Worm (Caenorhabditis elegans) whole organism, L4 larva: ENCODE data around the gene lys-8.

Experiments used
- T26A8.4 ChIP-seq: fragments of 200-800 bp; sonication (Bioruptor generic); IDR thresholded peaks from 2 replicates; pipeline ENCODE4 v1.3.6; 2022; ENCODE audit warnings: missing genetic modification characterization, missing compliant biosample characterization
- Y105C5A.15 ChIP-seq: fragments of 200-800 bp; sonication (Bioruptor generic); IDR thresholded peaks from 2 replicates; pipeline ENCODE4 v1.3.6; 2022; ENCODE audit warnings: missing genetic modification characterization, missing compliant biosample characterization
- aly-2 ChIP-seq: sonication (generic microtip); optimal IDR thresholded peaks from 2 replicates; lab custom pipeline; 2018; ENCODE audit warnings: missing biosample characterization, missing genetic modification characterization
- ctbp-1 ChIP-seq: fragments of 200-800 bp; sonication (Bioruptor generic); IDR thresholded peaks from 2 replicates; pipeline ENCODE4 v1.3.6; 2022; ENCODE audit warnings: missing genetic modification reagents, missing genetic modification characterization, missing compliant biosample characterization
- daf-16 ChIP-seq, 3 experiments: sonication (generic microtip); optimal IDR thresholded peaks; 2 replicates each; lab custom pipeline; 2016 to 2017; ENCODE audit warnings: missing genetic modification characterization in 3 of 3, missing genetic modification reagents in 3 of 3, mild to moderate bottlenecking in 2 of 3, missing compliant biosample characterization in 2 of 3, missing biosample characterization in 1 of 3, moderate library complexity in 1 of 3
- hlh-11 ChIP-seq: fragments of 200-800 bp; sonication (Bioruptor generic); optimal IDR thresholded peaks from 2 replicates; lab custom pipeline; 2018; ENCODE audit warnings: mild to moderate bottlenecking, missing genetic modification characterization, missing compliant biosample characterization
- jun-1 ChIP-seq: fragments of 150-350 bp; optimal IDR thresholded peaks from 2 replicates; lab custom pipeline; 2014; ENCODE audit warnings: missing biosample characterization, missing genetic modification reagents, missing genetic modification characterization
- lim-7 ChIP-seq: fragments of 200-800 bp; sonication (Bioruptor generic); IDR thresholded peaks from 2 replicates; pipeline ENCODE4 v1.3.6; 2022; ENCODE audit warnings: missing genetic modification characterization, missing compliant biosample characterization
- mdl-1 ChIP-seq, 2 experiments: fragments of 150-350 bp in 1 of 2; sonication (generic microtip) in 1 of 2; optimal IDR thresholded peaks; 2 replicates each; lab custom pipeline; 2014 to 2017; ENCODE audit warnings: missing biosample characterization in 2 of 2, missing genetic modification characterization in 2 of 2
- nhr-111 ChIP-seq: fragments of 200-800 bp; sonication (Bioruptor generic); optimal IDR thresholded peaks from 2 replicates; lab custom pipeline; 2018; ENCODE audit warnings: mild to moderate bottlenecking, missing genetic modification characterization, missing compliant biosample characterization
- spr-1 ChIP-seq: sonication (generic microtip); optimal IDR thresholded peaks from 2 replicates; lab custom pipeline; 2016; ENCODE audit warnings: mild to moderate bottlenecking, missing genetic modification characterization, missing compliant biosample characterization
- zip-11 ChIP-seq: fragments of 200-800 bp; sonication (Bioruptor generic); IDR thresholded peaks from 2 replicates; pipeline ENCODE4 v1.3.6; 2022; ENCODE audit warnings: missing genetic modification characterization, missing compliant biosample characterization

Gene lys-8

DNA sequence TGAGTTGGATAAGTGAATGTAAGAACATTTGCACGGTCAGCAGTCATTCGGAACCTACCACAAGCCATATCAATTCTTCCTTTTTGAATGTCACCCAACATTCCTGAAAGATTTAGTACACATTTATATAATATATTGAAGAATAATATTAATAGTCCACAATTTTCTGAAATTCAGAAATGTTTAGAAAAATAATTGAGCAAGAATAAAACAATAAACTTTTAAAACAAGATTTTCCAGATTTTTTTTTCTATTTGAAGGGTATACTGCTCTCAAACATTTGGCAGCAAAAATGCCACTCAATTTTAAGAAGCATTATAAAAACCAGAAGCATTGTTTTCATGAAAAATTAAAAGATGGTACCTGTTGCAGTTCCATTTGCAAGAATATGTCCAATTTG is 50.8 kb downstream of the lys-8 start, which contains the start of gene F59E12.8:
F59E12.8 (minus strand) TSS at position 101 of the 400 bp plus-strand sequence.
- no peak for TF ChIP-seq zip-11 (GFP tag; lab: Robert Waterston, UW)
- no peak for TF ChIP-seq aly-2 (tag; lab: Kevin White, UChicago)
- no peak for TF ChIP-seq hlh-11
- no peak for TF ChIP-seq T26A8.4
- TF ChIP-seq Y105C5A.15 = no peak
- no peak for TF ChIP-seq jun-1 (tag; lab: Kevin White, UChicago)
- no peak for TF ChIP-seq lim-7 (GFP tag; lab: Robert Waterston, UW)
- no peak for TF ChIP-seq spr-1 (tag; lab: Kevin White, UChicago)
- no peak for TF ChIP-seq daf-16 (GFP tag; optimal IDR thresholded peaks at IDR 0.05; lab: Kevin White, UChicago)
- no peak for TF ChIP-seq daf-16 (tag; optimal IDR thresholded peaks at IDR 0.05; lab: Kevin White, UChicago)
- no peak for TF ChIP-seq nhr-111
- no peak for TF ChIP-seq ctbp-1 (GFP tag; lab: Robert Waterston, UW)
- no peak for TF ChIP-seq mdl-1 (tag; optimal IDR thresholded peaks at IDR 0.05; lab: Kevin White, UChicago)
